Fruit fly (Drosophila melanogaster): ENCODE measurements around the gene Tbc1d15-17.

Tbc1d15-17 gene

dm6 chr2L:166115-167069 lies 40.6 kb upstream of the Tbc1d15-17 start (continued):
- TF ChIP-seq pho (GFP tag; optimal IDR thresholded peaks at IDR 0.05), result peak; percentile 69
- no peak for TF ChIP-seq CG15073 (GFP tag; optimal IDR thresholded peaks at IDR 0.05)
- peak; percentile 85 for TF ChIP-seq CG2678 (tag; optimal IDR thresholded peaks at IDR 0.05)
- TF ChIP-seq Tbp (GFP tag; optimal IDR thresholded peaks at IDR 0.05), result no peak
- TF ChIP-seq CG13775 (GFP tag; optimal IDR thresholded peaks at IDR 0.05), result peak; percentile 58
- peak; percentile 25; the same call in 1 of the 3 replicates for TF ChIP-seq croc (GFP tag; conservative IDR thresholded peaks at IDR 0.05)
- TF ChIP-seq CG2120 (GFP tag; optimal IDR thresholded peaks at IDR 0.05), result peak; percentile 65
- TF ChIP-seq pum (GFP tag; optimal IDR thresholded peaks at IDR 0.05), result peak; percentile 21
- TF ChIP-seq odd (GFP tag; optimal IDR thresholded peaks at IDR 0.05), result peak; percentile 86
- TF ChIP-seq CkIIα-i1 (GFP tag; IDR thresholded peaks at IDR 0.05), result no peak
- no peak for TF ChIP-seq Adf1 (GFP tag; IDR thresholded peaks at IDR 0.05)
- TF ChIP-seq corto (GFP tag; optimal IDR thresholded peaks at IDR 0.05), result peak; percentile 97
- TF ChIP-seq CG12299 (tag; optimal IDR thresholded peaks at IDR 0.05), result peak; percentile 76
- TF ChIP-seq D (optimal IDR thresholded peaks at IDR 0.05), result no peak
- TF ChIP-seq D (GFP tag; optimal IDR thresholded peaks at IDR 0.05), result peak; percentile 61
- peak in 1 of 2 experiments; percentile 72 for TF ChIP-seq insv (GFP tag; optimal IDR thresholded peaks at IDR 0.05)
- peak; percentile 56 for TF ChIP-seq CG33557 (GFP tag; optimal IDR thresholded peaks at IDR 0.05)
- no peak for TF ChIP-seq Taf1 (GFP tag; IDR thresholded peaks at IDR 0.05)
- TF ChIP-seq crol (GFP tag; IDR thresholded peaks at IDR 0.05), result no peak
- peak; percentile 96 for TF ChIP-seq lbe (GFP tag; optimal IDR thresholded peaks at IDR 0.05)
- TF ChIP-seq CG11398 (GFP tag; optimal IDR thresholded peaks at IDR 0.05), result peak; percentile 69
- TF ChIP-seq Nf-YB (GFP tag; optimal IDR thresholded peaks at IDR 0.05), result peak; percentile 36
- peak; percentile 58 for TF ChIP-seq ems (GFP tag; optimal IDR thresholded peaks at IDR 0.05)
- no peak for TF ChIP-seq Rfx (GFP tag; IDR thresholded peaks at IDR 0.05)
- TF ChIP-seq phol (tag; optimal IDR thresholded peaks at IDR 0.05), result no peak
- peak; percentile 47 for TF ChIP-seq ab (GFP tag; optimal IDR thresholded peaks at IDR 0.05)
- peak; percentile 85 for TF ChIP-seq Hand (GFP tag; optimal IDR thresholded peaks at IDR 0.05)
- peak; percentile 55 for TF ChIP-seq CG10274 (GFP tag; optimal IDR thresholded peaks at IDR 0.05)
- TF ChIP-seq Dip3 (GFP tag; optimal IDR thresholded peaks at IDR 0.05), result peak; percentile 65
- TF ChIP-seq hb (GFP tag; IDR thresholded peaks at IDR 0.05; ENCODE audit: partially characterized antibody), result no peak
- TF ChIP-seq CG13287 (GFP tag; IDR thresholded peaks at IDR 0.05; ENCODE audit: partially characterized antibody), result no peak
- peak in 1 of 2 experiments; percentile 50 for TF ChIP-seq chif (GFP tag; optimal IDR thresholded peaks at IDR 0.05)
- TF ChIP-seq onecut (GFP tag; IDR thresholded peaks at IDR 0.05), result peak; percentile 88
- TF ChIP-seq shn (GFP tag; optimal IDR thresholded peaks at IDR 0.05), result peak; percentile 54
- TF ChIP-seq gcm2 (GFP tag; optimal IDR thresholded peaks at IDR 0.05), result peak; percentile 68
- no peak for TF ChIP-seq Chrac-16 (GFP tag; optimal IDR thresholded peaks at IDR 0.05)
- peak; percentile 55 for TF ChIP-seq CG12744 (GFP tag; optimal IDR thresholded peaks at IDR 0.05)
- no peak for TF ChIP-seq CG4820 (GFP tag; optimal IDR thresholded peaks at IDR 0.05)
- no peak for TF ChIP-seq rib (GFP tag; IDR thresholded peaks at IDR 0.05)
- peak; percentile 52 for TF ChIP-seq CG14710 (tag; optimal IDR thresholded peaks at IDR 0.05)
- no peak for TF ChIP-seq Lim3 (GFP tag; IDR thresholded peaks at IDR 0.05)
- peak; percentile 99 for TF ChIP-seq sqz (GFP tag; optimal IDR thresholded peaks at IDR 0.05)
- no peak for TF ChIP-seq CG8478 (optimal IDR thresholded peaks at IDR 0.05)
- no peak for TF ChIP-seq CG14965 (GFP tag; optimal IDR thresholded peaks at IDR 0.05; ENCODE audit: borderline replicate concordance)
- TF ChIP-seq CG1529 (GFP tag; optimal IDR thresholded peaks at IDR 0.05), result peak; percentile 55
- peak; percentile 74 for TF ChIP-seq Sox100B (GFP tag; optimal IDR thresholded peaks at IDR 0.05)
- TF ChIP-seq Poxn (GFP tag; IDR thresholded peaks at IDR 0.05), result no peak
- no peak for TF ChIP-seq Lhr (GFP tag; optimal IDR thresholded peaks at IDR 0.05)
- TF ChIP-seq CG8765 (GFP tag; IDR thresholded peaks at IDR 0.05), result no peak
- no peak for TF ChIP-seq CG8944 (GFP tag; optimal IDR thresholded peaks at IDR 0.05)
